Fruit fly (Drosophila melanogaster) whole organism, embryonic: ENCODE data around the gene Sas-4.
A peak's percentile ranks its signal among the peaks of the same experiment; 100 is the strongest.

ENCODE experiments used
- Ada2b ChIP-seq: fragments of 200-800 bp; sonication (Bioruptor generic); IDR thresholded peaks from 2 replicates; pipeline ENCODE4 v1.3.6; 2022; ENCODE audit warnings: missing biosample characterization, missing genetic modification characterization
- Atf-2 ChIP-seq: fragments of 200-800 bp; sonication (Bioruptor generic); optimal IDR thresholded peaks from 2 replicates; lab custom pipeline; 2016; ENCODE audit warnings: missing biosample characterization, missing genetic modification characterization
- Bgb ChIP-seq: fragments of 200-800 bp; sonication (Bioruptor generic); IDR thresholded peaks from 2 replicates; pipeline ENCODE4 v1.3.6; 2022; ENCODE audit warnings: missing biosample characterization, missing genetic modification characterization; ENCODE audit not compliant: partially characterized antibody
- CG10321 ChIP-seq: fragments of 200-800 bp; sonication (Bioruptor generic); IDR thresholded peaks from 2 replicates; pipeline ENCODE4 v1.3.6; 2022; ENCODE audit warnings: missing biosample characterization, missing genetic modification characterization
- CG11723 ChIP-seq: fragments of 200-800 bp; sonication (Bioruptor generic); optimal IDR thresholded peaks from 2 replicates; lab custom pipeline; 2017; ENCODE audit warnings: missing biosample characterization, mild to moderate bottlenecking, missing genetic modification characterization
- CG12299 ChIP-seq: fragments of 200-800 bp; sonication (Bioruptor generic); optimal IDR thresholded peaks from 2 replicates; lab custom pipeline; 2018; ENCODE audit warnings: missing biosample characterization, mild to moderate bottlenecking, missing genetic modification characterization
- CG12744 ChIP-seq: fragments of 200-800 bp; sonication (Bioruptor generic); optimal IDR thresholded peaks from 2 replicates; lab custom pipeline; 2016; ENCODE audit warnings: missing biosample characterization, missing genetic modification characterization
- CG13123 ChIP-seq: fragments of 200-800 bp; sonication (Bioruptor generic); optimal IDR thresholded peaks from 2 replicates; lab custom pipeline; 2016; ENCODE audit warnings: missing biosample characterization, missing genetic modification characterization
- CG13894 ChIP-seq: fragments of 200-800 bp; sonication (Bioruptor generic); optimal IDR thresholded peaks from 3 replicates; lab custom pipeline; 2018; ENCODE audit warnings: missing biosample characterization, mild to moderate bottlenecking, missing genetic modification characterization, moderate library complexity
- CG14441 ChIP-seq: fragments of 200-800 bp; sonication (Bioruptor generic); IDR thresholded peaks from 2 replicates; pipeline ENCODE4 v1.3.6; 2022; ENCODE audit warnings: missing biosample characterization, missing genetic modification characterization
- CG14860 ChIP-seq: fragments of 200-800 bp; sonication (Bioruptor generic); IDR thresholded peaks from 3 replicates; pipeline ENCODE4 v1.3.6; 2022; ENCODE audit warnings: missing biosample characterization, missing genetic modification characterization; ENCODE audit not compliant: partially characterized antibody
- CG15601 ChIP-seq: fragments of 200-800 bp; sonication (Bioruptor generic); optimal IDR thresholded peaks from 3 replicates; lab custom pipeline; 2019; ENCODE audit warnings: missing biosample characterization, mild to moderate bottlenecking, missing genetic modification characterization, moderate library complexity
- CG2116 ChIP-seq: fragments of 200-800 bp; sonication (Bioruptor generic); optimal IDR thresholded peaks from 3 replicates; lab custom pipeline; 2018; ENCODE audit warnings: missing biosample characterization, mild to moderate bottlenecking, missing genetic modification characterization
- CG2120 ChIP-seq: fragments of 200-800 bp; sonication (Bioruptor generic); optimal IDR thresholded peaks from 3 replicates; lab custom pipeline; 2016; ENCODE audit warnings: missing biosample characterization, missing genetic modification characterization
- CG3065 ChIP-seq: fragments of 200-800 bp; sonication (Bioruptor generic); optimal IDR thresholded peaks from 2 replicates; lab custom pipeline; 2016; ENCODE audit warnings: missing biosample characterization, missing genetic modification characterization
- CG32767 ChIP-seq: fragments of 200-800 bp; sonication (Bioruptor generic); IDR thresholded peaks from 2 replicates; pipeline ENCODE4 v1.3.6; 2022; ENCODE audit warnings: missing biosample characterization, missing genetic modification characterization
- CG33557 ChIP-seq: fragments of 200-800 bp; sonication (Bioruptor generic); optimal IDR thresholded peaks from 2 replicates; lab custom pipeline; 2019; ENCODE audit warnings: missing biosample characterization, mild to moderate bottlenecking, missing genetic modification characterization, moderate library complexity
- CG4424 ChIP-seq: fragments of 200-800 bp; sonication (Bioruptor generic); optimal IDR thresholded peaks from 3 replicates; lab custom pipeline; 2016; ENCODE audit warnings: missing biosample characterization, missing genetic modification characterization
- CG4820 ChIP-seq: fragments of 200-800 bp; sonication (Bioruptor generic); optimal IDR thresholded peaks from 3 replicates; lab custom pipeline; 2016; ENCODE audit warnings: missing biosample characterization, missing genetic modification characterization
- CG6254 ChIP-seq: fragments of 200-800 bp; sonication (Bioruptor generic); optimal IDR thresholded peaks from 3 replicates; lab custom pipeline; 2017; ENCODE audit warnings: mild to moderate bottlenecking, missing biosample characterization, missing genetic modification reagents, missing genetic modification characterization
- CG7786 ChIP-seq: fragments of 200-800 bp; sonication (Bioruptor generic); optimal IDR thresholded peaks from 2 replicates; lab custom pipeline; 2016; ENCODE audit warnings: missing biosample characterization, missing genetic modification characterization
- CG8478 ChIP-seq: fragments of >200 bp; optimal IDR thresholded peaks from 2 replicates; lab custom pipeline; 2018
- CG9609 ChIP-seq: fragments of 200-800 bp; sonication (Bioruptor generic); optimal IDR thresholded peaks from 3 replicates; lab custom pipeline; 2016; ENCODE audit warnings: missing biosample characterization, missing genetic modification characterization
- Fer3 ChIP-seq: fragments of 200-800 bp; sonication (Bioruptor generic); optimal IDR thresholded peaks from 2 replicates; lab custom pipeline; 2018; ENCODE audit warnings: missing biosample characterization, mild to moderate bottlenecking, missing genetic modification characterization, moderate library complexity
- HLHmδ ChIP-seq: fragments of 200-800 bp; sonication (Bioruptor generic); optimal IDR thresholded peaks from 2 replicates; lab custom pipeline; 2018; ENCODE audit warnings: missing biosample characterization, mild to moderate bottlenecking, missing genetic modification characterization, moderate library complexity
- Hmr ChIP-seq: fragments of 200-800 bp; sonication (Bioruptor generic); optimal IDR thresholded peaks from 3 replicates; lab custom pipeline; 2017; ENCODE audit warnings: mild to moderate bottlenecking, missing biosample characterization, missing genetic modification reagents, missing genetic modification characterization
- Mad ChIP-seq: fragments of 200-800 bp; sonication (Bioruptor generic); optimal IDR thresholded peaks from 2 replicates; lab custom pipeline; 2016; ENCODE audit warnings: missing biosample characterization, missing genetic modification characterization
- NC2α ChIP-seq: fragments of 200-800 bp; sonication (Bioruptor generic); optimal IDR thresholded peaks from 2 replicates; lab custom pipeline; 2016; ENCODE audit warnings: missing biosample characterization, missing genetic modification characterization
- Nf-YA ChIP-seq: fragments of 200-800 bp; sonication (Bioruptor generic); IDR thresholded peaks from 2 replicates; pipeline ENCODE4 v1.3.6; 2022; ENCODE audit warnings: missing biosample characterization, missing genetic modification characterization
- Side ChIP-seq: fragments of 200-800 bp; sonication (Bioruptor generic); optimal IDR thresholded peaks from 2 replicates; lab custom pipeline; 2016; ENCODE audit warnings: missing biosample characterization, missing genetic modification characterization
- Sox102F ChIP-seq: fragments of 200-800 bp; sonication (Bioruptor generic); optimal IDR thresholded peaks from 2 replicates; lab custom pipeline; 2018; ENCODE audit warnings: missing biosample characterization, mild to moderate bottlenecking, missing genetic modification characterization, moderate library complexity
- Spps ChIP-seq: fragments of 200-800 bp; sonication (Bioruptor generic); optimal IDR thresholded peaks from 2 replicates; lab custom pipeline; 2018; ENCODE audit warnings: missing biosample characterization, mild to moderate bottlenecking, missing genetic modification characterization
- Stat92E ChIP-seq, 3 experiments: fragments of >200 bp in 2 of 3; fragments of 200-800 bp in 1 of 3; sonication (Bioruptor generic) in 1 of 3; optimal IDR thresholded peaks; 2 replicates each; lab custom pipeline; 2017 to 2019; ENCODE audit warnings: missing biosample characterization in 3 of 3, missing genetic modification characterization in 3 of 3, mild to moderate bottlenecking in 1 of 3, moderate library complexity in 1 of 3
- bcd ChIP-seq: fragments of 200-800 bp; sonication (Bioruptor generic); optimal IDR thresholded peaks from 2 replicates; lab custom pipeline; 2017; ENCODE audit warnings: missing biosample characterization, mild to moderate bottlenecking, missing genetic modification characterization
- bigmax ChIP-seq: fragments of 200-800 bp; sonication (Bioruptor generic); optimal IDR thresholded peaks from 2 replicates; lab custom pipeline; 2018; ENCODE audit warnings: missing biosample characterization, mild to moderate bottlenecking, missing genetic modification characterization
- dmrt99B ChIP-seq: fragments of 200-800 bp; sonication (Bioruptor generic); optimal IDR thresholded peaks from 2 replicates; lab custom pipeline; 2018; ENCODE audit warnings: missing biosample characterization, mild to moderate bottlenecking, missing genetic modification characterization, moderate library complexity
- fru ChIP-seq: fragments of >200 bp; optimal IDR thresholded peaks from 2 replicates; lab custom pipeline; 2017
- gt ChIP-seq: fragments of 200-800 bp; sonication (Bioruptor generic); IDR thresholded peaks from 2 replicates; pipeline ENCODE4 v1.3.6; 2022; ENCODE audit warnings: missing biosample characterization, missing genetic modification characterization
- insv ChIP-seq, 2 experiments: fragments of 200-800 bp; sonication (Bioruptor generic); optimal IDR thresholded peaks; 3 replicates each; lab custom pipeline; 2016 to 2018; ENCODE audit warnings: missing biosample characterization in 2 of 2, missing genetic modification characterization in 2 of 2
- nom ChIP-seq: fragments of 200-800 bp; sonication (Bioruptor generic); optimal IDR thresholded peaks from 2 replicates; lab custom pipeline; 2017; ENCODE audit warnings: missing biosample characterization, missing genetic modification characterization, mild to moderate bottlenecking, moderate library complexity, missing genetic modification reagents
- oc ChIP-seq: fragments of 200-800 bp; sonication (Bioruptor generic); optimal IDR thresholded peaks from 2 replicates; lab custom pipeline; 2018; ENCODE audit warnings: missing biosample characterization, mild to moderate bottlenecking, missing genetic modification characterization, moderate library complexity
- pfk ChIP-seq: fragments of 200-800 bp; sonication (Bioruptor generic); optimal IDR thresholded peaks from 2 replicates; lab custom pipeline; 2018; ENCODE audit warnings: missing biosample characterization, mild to moderate bottlenecking, missing genetic modification characterization, moderate library complexity
- phol ChIP-seq: fragments of 200-800 bp; sonication (Bioruptor generic); optimal IDR thresholded peaks from 3 replicates; lab custom pipeline; 2018; ENCODE audit warnings: missing biosample characterization, mild to moderate bottlenecking, missing genetic modification characterization, moderate library complexity
- pum ChIP-seq: fragments of 200-800 bp; sonication (Bioruptor generic); optimal IDR thresholded peaks from 2 replicates; lab custom pipeline; 2016; ENCODE audit warnings: missing biosample characterization, missing genetic modification characterization
- sc ChIP-seq, 3 experiments: fragments of >200 bp in 2 of 3; fragments of 200-800 bp in 1 of 3; sonication (Bioruptor generic) in 1 of 3; optimal IDR thresholded peaks; 2 replicates in 2 of 3; 3 replicates in 1 of 3; lab custom pipeline; 2017; ENCODE audit warnings: mild to moderate bottlenecking in 1 of 3, missing biosample characterization in 1 of 3, missing genetic modification characterization in 1 of 3, missing genetic modification reagents in 1 of 3
- sd ChIP-seq: fragments of 200-800 bp; sonication (Bioruptor generic); optimal IDR thresholded peaks from 3 replicates; lab custom pipeline; 2018; ENCODE audit warnings: missing biosample characterization, mild to moderate bottlenecking, missing genetic modification characterization, moderate library complexity
- sna ChIP-seq: fragments of 200-800 bp; sonication (Bioruptor generic); IDR thresholded peaks from 2 replicates; pipeline ENCODE4 v1.3.6; 2022; ENCODE audit warnings: missing biosample characterization, missing genetic modification characterization; ENCODE audit not compliant: partially characterized antibody
- sug ChIP-seq: fragments of 200-800 bp; optimal IDR thresholded peaks from 2 replicates; lab custom pipeline; 2019; ENCODE audit warnings: missing biosample characterization, mild to moderate bottlenecking, missing genetic modification characterization, moderate library complexity
- ttk ChIP-seq: fragments of 200-800 bp; sonication (Bioruptor generic); IDR thresholded peaks from 2 replicates; pipeline ENCODE4 v2.1.2; 2022; ENCODE audit warnings: missing biosample characterization, missing genetic modification characterization
- wor ChIP-seq: fragments of 200-800 bp; sonication (Bioruptor generic); IDR thresholded peaks from 2 replicates; pipeline ENCODE4 v1.3.6; 2022; ENCODE audit warnings: missing biosample characterization, missing genetic modification characterization

Gene Sas-4

dm6 chr3R:7127966-7128365 lies 23.2 kb upstream of the Sas-4 start, which contains the start of gene CG10068 (continued):
- TF ChIP-seq Fer3 (peak; percentile 83), pfk (no peak), CG11723 (GFP tag; lab: Kevin White, UChicago) (peak; percentile 59), CG2120 (peak; percentile 88), Sox102F (GFP tag; lab: Kevin White, UChicago) (peak; percentile 90), CG8478 (lab: Kevin White, UChicago) (no peak), sna (peak; percentile 59; the same call in 1 of the 2 replicates), Spps (tag; lab: Kevin White, UChicago) (peak; percentile 80), ttk (peak; percentile 92), gt (GFP tag; lab: Robert Waterston, UW) (peak; percentile 86), Side (GFP tag; lab: Kevin White, UChicago) (peak; percentile 87), CG6254 (GFP tag; lab: Kevin White, UChicago) (peak; percentile 85), HLHmδ (no peak), Hmr (GFP tag; lab: Kevin White, UChicago) (peak; percentile 87), sug (tag; lab: Kevin White, UChicago) (peak; percentile 72), fru (lab: Kevin White, UChicago) (no peak), CG3065 (peak; percentile 52), CG15601 (tag; lab: Kevin White, UChicago) (peak; percentile 88), NC2α (GFP tag; lab: Kevin White, UChicago) (peak; percentile 81), Nf-YA (GFP tag; lab: Robert Waterston, UW) (peak; percentile 89), pum (peak; percentile 85), CG12744 (GFP tag; lab: Kevin White, UChicago) (peak; percentile 91), CG2116 (peak; percentile 76), CG32767 (GFP tag; lab: Robert Waterston, UW) (peak; percentile 81), CG14860 (GFP tag; lab: Robert Waterston, UW) (no peak), Stat92E (GFP tag; optimal IDR thresholded peaks at IDR 0.05; lab: Kevin White, UChicago) (peak in 1 of 3 experiments; percentile 56), CG9609 (peak; percentile 87), CG13894 (tag; lab: Kevin White, UChicago) (peak; percentile 90), CG13123 (GFP tag; lab: Kevin White, UChicago) (peak; percentile 74), Mad (GFP tag; lab: Kevin White, UChicago) (peak; percentile 83), bigmax (GFP tag; lab: Kevin White, UChicago) (peak; percentile 18), sd (tag; lab: Kevin White, UChicago) (peak; percentile 55), oc (tag; lab: Kevin White, UChicago) (peak; percentile 91), bcd (GFP tag; lab: Kevin White, UChicago) (peak; percentile 87), CG10321 (GFP tag; lab: Robert Waterston, UW) (peak; percentile 39; the same call in 1 of the 2 replicates), CG4424 (GFP tag; lab: Kevin White, UChicago) (peak; percentile 88), Bgb (GFP tag; lab: Robert Waterston, UW) (no peak), CG33557 (GFP tag; lab: Kevin White, UChicago) (peak; percentile 79), wor (GFP tag; lab: Robert Waterston, UW) (peak; percentile 79), CG12299 (tag; lab: Kevin White, UChicago) (peak; percentile 87), nom (peak; percentile 63), insv (GFP tag; optimal IDR thresholded peaks at IDR 0.05; lab: Kevin White, UChicago) (peak in 1 of 2 experiments; percentile 57), phol (tag; lab: Kevin White, UChicago) (peak; percentile 91), sc (optimal IDR thresholded peaks at IDR 0.05; lab: Kevin White, UChicago) (no peak), sc (GFP tag; optimal IDR thresholded peaks at IDR 0.05; lab: Kevin White, UChicago) (peak; percentile 69), Ada2b (peak; percentile 88), dmrt99B (tag; lab: Kevin White, UChicago) (peak; percentile 87), CG7786 (peak; percentile 81), CG4820 (GFP tag; lab: Kevin White, UChicago) (peak; percentile 84), CG14441 (peak; percentile 91), Atf-2 (peak; percentile 77)
